Fruit fly (Drosophila melanogaster): Measurements from ENCODE around the gene tgy.
A peak's percentile ranks its signal among the peaks of the same experiment; 100 is the strongest.

The tgy gene

dm6 chrX:19146421-19146952, 19.4 kb upstream of the tgy start:
- TF ChIP-seq salr (GFP tag; optimal IDR thresholded peaks at IDR 0.05) (peak in 1 of 2 experiments; percentile 40), Eip78C (GFP tag) (peak; percentile 91), CG8119 (GFP tag; IDR thresholded peaks at IDR 0.05) (peak; percentile 61), CG8632 (GFP tag; optimal IDR thresholded peaks at IDR 0.05) (peak; percentile 18), svp (GFP tag) (peak; percentile 83), acj6 (GFP tag; optimal IDR thresholded peaks at IDR 0.05) (peak; percentile 30), CG8319 (GFP tag; optimal IDR thresholded peaks at IDR 0.05) (no peak), CG11762 (GFP tag; optimal IDR thresholded peaks at IDR 0.05; ENCODE audit: insufficient read depth) (peak; percentile 15), CG31627 (GFP tag; optimal IDR thresholded peaks at IDR 0.05) (peak; percentile 20), fkh (GFP tag; optimal IDR thresholded peaks at IDR 0.05) (peak; percentile 68), CG16779 (tag; optimal IDR thresholded peaks at IDR 0.05) (no peak), CG6276 (GFP tag; optimal IDR thresholded peaks at IDR 0.05) (peak; percentile 24), spab (GFP tag; optimal IDR thresholded peaks at IDR 0.05) (no peak), ss (GFP tag; optimal IDR thresholded peaks at IDR 0.05) (peak in 1 of 2 experiments; percentile 6), Smox (GFP tag; optimal IDR thresholded peaks at IDR 0.05) (peak; percentile 9), topi (GFP tag; optimal IDR thresholded peaks at IDR 0.05) (peak; percentile 30), Sox102F (GFP tag; optimal IDR thresholded peaks at IDR 0.05) (no peak), CG10631 (GFP tag; optimal IDR thresholded peaks at IDR 0.05) (peak; percentile 53), eg (GFP tag; IDR thresholded peaks at IDR 0.05) (peak; percentile 52; the same call in 2 of the 3 replicates), Sox15 (GFP tag; optimal IDR thresholded peaks at IDR 0.05) (no peak), Hr39 (GFP tag; optimal IDR thresholded peaks at IDR 0.05) (peak; percentile 15), CG3919 (GFP tag; optimal IDR thresholded peaks at IDR 0.05) (peak; percentile 31), CG15336 (GFP tag; IDR thresholded peaks at IDR 0.05) (peak; percentile 46), Ets21C (GFP tag; optimal IDR thresholded peaks at IDR 0.05) (no peak), pdm3 (GFP tag; optimal IDR thresholded peaks at IDR 0.05) (peak; percentile 30), achi (GFP tag; optimal IDR thresholded peaks at IDR 0.05) (peak; percentile 23), CG32006 (GFP tag; optimal IDR thresholded peaks at IDR 0.05) (peak; percentile 78), net (GFP tag; optimal IDR thresholded peaks at IDR 0.05) (peak; percentile 35), CG1621 (tag; optimal IDR thresholded peaks at IDR 0.05) (no peak), CG4318 (GFP tag; optimal IDR thresholded peaks at IDR 0.05) (peak; percentile 58), CG11902 (GFP tag; optimal IDR thresholded peaks at IDR 0.05) (no peak), lz (GFP tag; optimal IDR thresholded peaks at IDR 0.05) (peak; percentile 8), CG7368 (GFP tag; optimal IDR thresholded peaks at IDR 0.05) (no peak), CG9139 (GFP tag; optimal IDR thresholded peaks at IDR 0.05) (no peak), CG11294 (GFP tag; IDR thresholded peaks at IDR 0.05) (no peak), CG3032 (tag; optimal IDR thresholded peaks at IDR 0.05) (no peak), Lpt (GFP tag; optimal IDR thresholded peaks at IDR 0.05) (peak; percentile 19), OdsH (GFP tag; optimal IDR thresholded peaks at IDR 0.05) (peak; percentile 54), cyc (GFP tag; optimal IDR thresholded peaks at IDR 0.05) (peak; percentile 4), CG6163 (GFP tag; IDR thresholded peaks at IDR 0.05) (peak; percentile 31; the same call in 1 of the 3 replicates), Eip75B (GFP tag; optimal IDR thresholded peaks at IDR 0.05) (peak; percentile 42), CG10669 (GFP tag; optimal IDR thresholded peaks at IDR 0.05) (no peak), Sox14 (GFP tag; optimal IDR thresholded peaks at IDR 0.05) (peak; percentile 15), esn (GFP tag; optimal IDR thresholded peaks at IDR 0.05) (peak; percentile 37), Hr4 (GFP tag; optimal IDR thresholded peaks at IDR 0.05) (peak; percentile 58), Met (GFP tag; optimal IDR thresholded peaks at IDR 0.05) (peak; percentile 37), CG34406 (GFP tag; optimal IDR thresholded peaks at IDR 0.05) (no peak), dsx (GFP tag; optimal IDR thresholded peaks at IDR 0.05; ENCODE audit: poor library complexity, severe bottlenecking) (peak; percentile 29)
